Fruit fly (Drosophila melanogaster) whole organism, embryonic: ENCODE data around the gene Hr38.

Experiments used
- CG15011 ChIP-seq: fragments of 200-800 bp; sonication (Bioruptor generic); optimal IDR thresholded peaks from 3 replicates; lab custom pipeline; 2018; ENCODE audit warnings: missing biosample characterization, mild to moderate bottlenecking, missing genetic modification characterization
- CG17361 ChIP-seq: fragments of 200-800 bp; sonication (Bioruptor generic); IDR thresholded peaks from 3 replicates; pipeline ENCODE4 v1.3.6; 2022; ENCODE audit warnings: missing biosample characterization, missing genetic modification characterization
- CG3838 ChIP-seq: fragments of 200-800 bp; sonication (Bioruptor generic); optimal IDR thresholded peaks from 3 replicates; lab custom pipeline; 2016; ENCODE audit warnings: missing biosample characterization, missing genetic modification characterization
- CG8388 ChIP-seq: fragments of 200-800 bp; sonication (Bioruptor generic); optimal IDR thresholded peaks from 2 replicates; lab custom pipeline; 2019; ENCODE audit warnings: missing biosample characterization, mild to moderate bottlenecking, missing genetic modification characterization, moderate library complexity
- Doc2 ChIP-seq: fragments of 200-800 bp; sonication (Bioruptor generic); IDR thresholded peaks from 2 replicates; pipeline ENCODE4 v1.3.6; 2022; ENCODE audit warnings: missing biosample characterization, missing genetic modification characterization
- Hand ChIP-seq: fragments of 200-800 bp; sonication (Bioruptor generic); optimal IDR thresholded peaks from 2 replicates; lab custom pipeline; 2017; ENCODE audit warnings: mild to moderate bottlenecking, missing biosample characterization, missing genetic modification reagents, missing genetic modification characterization
- Poxn ChIP-seq: fragments of 200-800 bp; sonication (Bioruptor generic); IDR thresholded peaks from 2 replicates; pipeline ENCODE4 v1.3.6; 2022; ENCODE audit warnings: missing biosample characterization, missing genetic modification characterization
- Sox102F ChIP-seq: fragments of 200-800 bp; sonication (Bioruptor generic); optimal IDR thresholded peaks from 2 replicates; lab custom pipeline; 2018; ENCODE audit warnings: missing biosample characterization, mild to moderate bottlenecking, missing genetic modification characterization, moderate library complexity
- Xbp1 ChIP-seq: fragments of 200-800 bp; sonication (Bioruptor generic); optimal IDR thresholded peaks from 3 replicates; lab custom pipeline; 2016; ENCODE audit warnings: missing biosample characterization, mild to moderate bottlenecking, missing genetic modification characterization
- ham ChIP-seq: fragments of 200-800 bp; sonication (Bioruptor generic); IDR thresholded peaks from 2 replicates; pipeline ENCODE4 v1.3.6; 2022; ENCODE audit warnings: missing biosample characterization, missing genetic modification characterization
- lbe ChIP-seq: fragments of 200-800 bp; sonication (Bioruptor generic); optimal IDR thresholded peaks from 2 replicates; lab custom pipeline; 2016; ENCODE audit warnings: missing biosample characterization, mild to moderate bottlenecking, missing genetic modification characterization
- vvl ChIP-seq: fragments of 200-800 bp; sonication (Bioruptor generic); IDR thresholded peaks from 2 replicates; pipeline ENCODE4 v1.3.6; 2022; ENCODE audit warnings: missing biosample characterization, missing genetic modification characterization

DNA sequence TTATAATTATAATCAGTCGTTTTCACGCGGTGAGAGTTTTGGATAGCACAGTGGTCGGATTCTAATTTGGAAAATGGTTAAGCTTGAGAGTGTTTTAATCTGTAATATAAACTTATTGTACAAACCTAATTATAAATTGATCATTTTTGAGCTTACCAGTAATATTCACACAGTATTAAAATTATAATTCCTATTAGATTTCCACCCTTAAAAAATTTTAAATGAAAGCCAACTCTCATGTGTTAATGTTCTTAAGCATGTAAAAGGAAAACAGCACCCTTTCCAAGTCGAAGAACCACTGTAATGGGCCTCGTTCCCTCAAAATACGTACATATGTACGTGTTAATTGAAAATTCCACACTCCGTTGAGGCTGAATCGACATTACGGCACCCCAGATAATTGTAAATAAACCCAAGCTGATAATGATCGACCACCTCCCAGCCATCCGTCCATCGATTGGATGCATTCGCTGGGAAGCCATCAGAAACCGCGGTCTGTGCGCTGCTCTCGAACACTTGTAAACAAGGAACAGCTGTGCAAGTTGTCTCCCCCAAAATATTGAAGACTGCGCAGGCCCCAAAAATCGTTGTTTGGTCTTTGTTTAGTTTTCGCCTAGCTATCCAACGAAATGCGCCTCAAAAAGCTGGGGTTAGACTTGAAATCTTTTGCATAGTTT is 45.6 kb upstream of the Hr38 start:
- TF ChIP-seq CG3838 (GFP tag; lab: Kevin White, UChicago) (no peak), lbe (GFP tag; lab: Kevin White, UChicago) (peak; percentile 42), CG8388 (peak; percentile 54), vvl (GFP tag; lab: Robert Waterston, UW) (peak; percentile 63; the same call in 1 of the 2 replicates), CG17361 (GFP tag; lab: Robert Waterston, UW) (0 out of 3 replicates have a peak, but pooled peaks have one; percentile 9), Hand (GFP tag; lab: Kevin White, UChicago) (peak; percentile 36), Poxn (no peak), CG15011 (no peak), ham (no peak), Xbp1 (no peak), Doc2 (GFP tag; lab: Robert Waterston, UW) (no peak), Sox102F (GFP tag; lab: Kevin White, UChicago) (peak; percentile 61)
